Worm (Caenorhabditis elegans): ENCODE measurements around the gene ZK813.2.

ZK813.2 gene

DNA sequence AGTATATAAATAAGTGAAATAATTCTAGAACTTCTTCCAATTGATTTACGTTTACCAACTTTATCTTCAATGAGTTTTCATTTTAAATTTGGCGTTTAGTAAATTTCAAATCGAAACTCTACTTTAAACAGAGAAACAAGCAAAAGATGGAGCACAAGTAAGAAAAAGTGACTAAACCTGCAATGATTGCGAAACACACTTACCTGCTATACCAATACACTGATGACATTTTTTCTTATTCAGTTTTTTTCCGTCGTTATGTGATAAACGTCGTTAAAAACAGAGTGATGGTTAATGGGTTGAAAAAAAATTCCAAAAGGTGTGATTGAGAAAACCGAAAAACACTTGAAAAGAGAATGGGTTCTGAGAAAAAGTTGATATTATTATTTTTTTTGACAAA, 30.2 kb downstream of the ZK813.2 start:
- no peak for TF ChIP-seq ama-1 (optimal IDR thresholded peaks at IDR 0.05)
- no peak for TF ChIP-seq unc-130 (tag; optimal IDR thresholded peaks at IDR 0.05)
- TF ChIP-seq C34B4.2 (tag; optimal IDR thresholded peaks at IDR 0.05) = no peak
- TF ChIP-seq mab-9 (GFP tag; IDR thresholded peaks at IDR 0.05) = no peak
- TF ChIP-seq alr-1 (tag; optimal IDR thresholded peaks at IDR 0.05; ENCODE audit: borderline replicate concordance) = no peak
- TF ChIP-seq unc-30 (tag; optimal IDR thresholded peaks at IDR 0.05) = no peak
- TF ChIP-seq lin-13 (GFP tag; optimal IDR thresholded peaks at IDR 0.05) = no peak
- TF ChIP-seq zip-4 (GFP tag; optimal IDR thresholded peaks at IDR 0.05) = no peak
- no peak for TF ChIP-seq sox-4 (tag; optimal IDR thresholded peaks at IDR 0.05)
- TF ChIP-seq ceh-8 (GFP tag; optimal IDR thresholded peaks at IDR 0.05) = no peak
- TF ChIP-seq nhr-12 (tag; optimal IDR thresholded peaks at IDR 0.05) = no peak
- TF ChIP-seq hpl-2 (GFP tag; optimal IDR thresholded peaks at IDR 0.05) = no peak
- TF ChIP-seq efl-1 (optimal IDR thresholded peaks at IDR 0.05) = no peak
- no peak for TF ChIP-seq efl-1 (GFP tag; optimal IDR thresholded peaks at IDR 0.05 in 1 of 2)
- TF ChIP-seq fkh-8 (tag; optimal IDR thresholded peaks at IDR 0.05) = no peak
- no peak for TF ChIP-seq grh-1 (GFP tag; IDR thresholded peaks at IDR 0.05)
- TF ChIP-seq ets-5 (GFP tag; IDR thresholded peaks at IDR 0.05) = no peak

- no peak for TF ChIP-seq unc-62 (GFP tag; optimal IDR thresholded peaks at IDR 0.05)
- TF ChIP-seq rnt-1 (tag; optimal IDR thresholded peaks at IDR 0.05) = no peak
- no peak for TF ChIP-seq pax-3 (tag; optimal IDR thresholded peaks at IDR 0.05)
- TF ChIP-seq irx-1 (tag; optimal IDR thresholded peaks at IDR 0.05) = no peak
- TF ChIP-seq xbp-1 (tag; optimal IDR thresholded peaks at IDR 0.05) = no peak
- TF ChIP-seq blmp-1 (tag; optimal IDR thresholded peaks at IDR 0.05) = no peak
- TF ChIP-seq unc-130 (tag; optimal IDR thresholded peaks at IDR 0.05) = no peak
- no peak for TF ChIP-seq lin-35 (GFP tag; optimal IDR thresholded peaks at IDR 0.05)
- TF ChIP-seq jun-1 (tag; optimal IDR thresholded peaks at IDR 0.05) = no peak
- no peak for TF ChIP-seq nhr-76 (tag; optimal IDR thresholded peaks at IDR 0.05)
- no peak for TF ChIP-seq ztf-11 (tag; optimal IDR thresholded peaks at IDR 0.05)
- TF ChIP-seq aly-2 (tag; optimal IDR thresholded peaks at IDR 0.05) = no peak
- no peak for TF ChIP-seq nhr-77 (tag; optimal IDR thresholded peaks at IDR 0.05)
- no peak for TF ChIP-seq dpl-1 (GFP tag; optimal IDR thresholded peaks at IDR 0.05)
- no peak for TF ChIP-seq nhr-84 (tag; optimal IDR thresholded peaks at IDR 0.05)
- no peak for TF ChIP-seq lin-39 (tag; optimal IDR thresholded peaks at IDR 0.05)
- no peak for TF ChIP-seq unc-98 (GFP tag; IDR thresholded peaks at IDR 0.05)
- no peak for TF ChIP-seq fkh-8 (tag; optimal IDR thresholded peaks at IDR 0.05)
Measured at ce11 chrX:3479950-3480349, 36.3 kb downstream of the ZK813.2 start, which contains the start of gene wrt-6. TSS of gene wrt-6 (plus strand) at chrX:3480250.

DNA sequence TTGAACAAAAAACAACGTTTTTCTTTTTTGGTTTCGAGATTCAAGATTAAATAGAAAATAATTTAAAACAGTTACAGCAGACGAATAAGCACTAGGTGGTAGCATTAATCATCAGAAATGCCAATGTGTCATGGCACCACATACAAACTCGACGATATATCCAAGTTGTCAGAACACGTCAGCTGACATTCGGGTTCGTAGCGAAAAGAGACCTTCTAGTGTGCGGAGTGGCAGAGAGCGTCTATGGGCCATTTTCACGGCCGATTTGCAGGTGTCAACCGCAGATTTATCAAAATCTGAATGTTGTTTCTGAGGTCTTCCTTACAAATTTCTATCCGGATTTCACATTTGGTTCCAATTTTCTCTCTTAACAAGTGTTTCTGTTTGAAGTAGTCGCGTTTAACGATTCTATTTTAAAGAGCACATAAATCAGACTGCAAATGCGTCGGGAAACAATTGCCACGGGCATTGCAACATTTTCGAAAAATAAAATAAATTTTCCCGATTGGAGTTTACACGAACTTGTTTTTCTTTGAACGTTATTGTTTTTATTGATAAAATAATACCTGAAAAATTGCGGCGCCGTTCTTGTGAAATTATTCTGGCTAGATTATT, 44.6 kb downstream of the ZK813.2 start:
- no peak for TF ChIP-seq dpl-1 (GFP tag; optimal IDR thresholded peaks at IDR 0.05)
- peak; percentile 83 for TF ChIP-seq pag-3 (tag; optimal IDR thresholded peaks at IDR 0.05; ENCODE audit: borderline replicate concordance, insufficient read depth)
- no peak for TF ChIP-seq nhr-12 (tag; optimal IDR thresholded peaks at IDR 0.05)
- TF ChIP-seq dsc-1 (tag; optimal IDR thresholded peaks at IDR 0.05) = peak; percentile 82
- TF ChIP-seq fkh-4 (tag; optimal IDR thresholded peaks at IDR 0.05; ENCODE audit: borderline replicate concordance) = peak; percentile 22
- TF ChIP-seq rnt-1 (tag; optimal IDR thresholded peaks at IDR 0.05) = peak; percentile 11
- TF ChIP-seq lin-14 (GFP tag; optimal IDR thresholded peaks at IDR 0.05) = no peak

ce11 chrX:3488993-3489392, 45.4 kb downstream of the ZK813.2 start, which contains the start of gene C12D12.3:
TSS of gene C12D12.3 (plus strand) at chrX:3489293.
- no peak for TF ChIP-seq C04F5.9 (tag; optimal IDR thresholded peaks at IDR 0.05)
- no peak for TF ChIP-seq pag-3 (tag; optimal IDR thresholded peaks at IDR 0.05; ENCODE audit: borderline replicate concordance, insufficient read depth)
- no peak for TF ChIP-seq nhr-76 (tag; optimal IDR thresholded peaks at IDR 0.05)
- no peak for TF ChIP-seq zag-1 (tag; optimal IDR thresholded peaks at IDR 0.05)
- TF ChIP-seq isw-1 (GFP tag; IDR thresholded peaks at IDR 0.05) = no peak
- TF ChIP-seq aha-1 (tag; optimal IDR thresholded peaks at IDR 0.05) = no peak
- TF ChIP-seq unc-98 (GFP tag; IDR thresholded peaks at IDR 0.05) = no peak
- TF ChIP-seq nhr-11 (tag; optimal IDR thresholded peaks at IDR 0.05) = no peak
- no peak for TF ChIP-seq efl-3 (GFP tag; optimal IDR thresholded peaks at IDR 0.05)
- TF ChIP-seq nhr-90 (tag; optimal IDR thresholded peaks at IDR 0.05; ENCODE audit: poor library complexity) = no peak
- no peak for TF ChIP-seq zip-4 (GFP tag; optimal IDR thresholded peaks at IDR 0.05)
- no peak for TF ChIP-seq sox-4 (tag; optimal IDR thresholded peaks at IDR 0.05)

All from whole organism, L1 larva.